Worm (Caenorhabditis elegans): ENCODE measurements around the gene ant-1.1.

ce11 chrIII:13457305-13457704 lies 5.7 kb upstream of the ant-1.1 start:
- TF ChIP-seq lin-39 (tag; optimal IDR thresholded peaks at IDR 0.05) (no peak), tbx-2 (tag; optimal IDR thresholded peaks at IDR 0.05) (no peak), nhr-28 (tag; optimal IDR thresholded peaks at IDR 0.05) (no peak), nhr-77 (tag; optimal IDR thresholded peaks at IDR 0.05) (no peak), nhr-43 (tag; optimal IDR thresholded peaks at IDR 0.05; ENCODE audit: poor library complexity, severe bottlenecking) (no peak), R02D3.7 (tag; optimal IDR thresholded peaks at IDR 0.05) (no peak)
